Worm (Caenorhabditis elegans) whole organism, young adult: ENCODE data around the gene tbc-3.
"Not testable (repeated sequence)": the region's sequence is repeated elsewhere in the genome, so short reads cannot be mapped to it uniquely, and the experiment has no call there.

Source experiments
- B0336.3 ChIP-seq: fragments of 200-800 bp; sonication (Bioruptor generic); IDR thresholded peaks from 2 replicates; pipeline ENCODE4 v1.3.6; 2022; ENCODE audit warnings: missing genetic modification characterization, missing compliant biosample characterization
- C06A6.2 ChIP-seq: fragments of 200-800 bp; sonication (Bioruptor generic); conservative IDR thresholded peaks from 2 replicates; pipeline ENCODE4 v1.3.6; 2022; ENCODE audit warnings: missing genetic modification characterization, missing compliant biosample characterization
- ama-1 ChIP-seq, 3 experiments: fragments of 150-350 bp in 1 of 3; sonication (generic microtip) in 2 of 3; optimal IDR thresholded peaks; 2 replicates each; lab custom pipeline; 2014 to 2018; ENCODE audit warnings: missing biosample characterization in 2 of 3, missing genetic modification characterization in 2 of 3, missing genetic modification reagents in 2 of 3
- ceh-100 ChIP-seq: fragments of 200-800 bp; sonication (Bioruptor generic); IDR thresholded peaks from 2 replicates; pipeline ENCODE4 v1.3.6; 2022; ENCODE audit warnings: missing genetic modification reagents, missing genetic modification characterization, missing compliant biosample characterization
- die-1 ChIP-seq: sonication (generic microtip); optimal IDR thresholded peaks from 2 replicates; lab custom pipeline; 2016; ENCODE audit warnings: missing genotype, mild to moderate bottlenecking, missing genetic modification characterization, missing compliant biosample characterization
- gei-17 ChIP-seq: fragments of 200-800 bp; sonication (Bioruptor generic); optimal IDR thresholded peaks from 2 replicates; lab custom pipeline; 2018; ENCODE audit warnings: mild to moderate bottlenecking, missing genetic modification characterization, missing compliant biosample characterization
- let-526 ChIP-seq: fragments of 200-800 bp; sonication (Bioruptor generic); IDR thresholded peaks from 2 replicates; pipeline ENCODE4 v1.3.6; 2022; ENCODE audit warnings: missing genetic modification reagents, missing genetic modification characterization, missing compliant biosample characterization
- nfya-1 ChIP-seq: sonication (generic microtip); optimal IDR thresholded peaks from 2 replicates; lab custom pipeline; 2017; ENCODE audit warnings: antibody characterized with exemption, missing compliant biosample characterization, missing genetic modification characterization, borderline replicate concordance; ENCODE audit not compliant: insufficient read depth
- nhr-90 ChIP-seq: sonication (generic microtip); optimal IDR thresholded peaks from 2 replicates; lab custom pipeline; 2016; ENCODE audit warnings: missing genotype, mild to moderate bottlenecking, missing genetic modification characterization, missing compliant biosample characterization
- snpc-4 ChIP-seq, 5 experiments: fragments of 150-350 bp in 1 of 5; sonication (generic microtip) in 4 of 5; optimal IDR thresholded peaks; 2 replicates each; lab custom pipeline; 2014 to 2018; ENCODE audit warnings: missing genetic modification characterization in 5 of 5, missing biosample characterization in 3 of 5, antibody characterized with exemption in 2 of 5, mild to moderate bottlenecking in 2 of 5, missing compliant biosample characterization in 2 of 5, missing genotype in 2 of 5, moderate library complexity in 2 of 5, missing genetic modification reagents in 1 of 5
- tlf-1 ChIP-seq: fragments of 200-800 bp; sonication (Bioruptor generic); optimal IDR thresholded peaks from 2 replicates; lab custom pipeline; 2018; ENCODE audit warnings: mild to moderate bottlenecking, missing genetic modification characterization, missing compliant biosample characterization

- TF ChIP-seq nfya-1; ceh-100; B0336.3 (GFP tag; lab: Robert Waterston, UW); snpc-4 (GFP tag; optimal IDR thresholded peaks at IDR 0.05; lab: Kevin White, UChicago); snpc-4 (tag; optimal IDR thresholded peaks at IDR 0.05; lab: Kevin White, UChicago); tlf-1 (GFP tag; lab: Kevin White, UChicago); ama-1 (optimal IDR thresholded peaks at IDR 0.05; lab: Kevin White, UChicago); ama-1 (GFP tag; optimal IDR thresholded peaks at IDR 0.05; lab: Kevin White, UChicago); nhr-90 (tag; lab: Kevin White, UChicago); gei-17 (GFP tag; lab: Kevin White, UChicago); C06A6.2 (GFP tag; lab: Robert Waterston, UW); die-1 (tag; lab: Kevin White, UChicago); let-526 (GFP tag; lab: Robert Waterston, UW): not testable (repeated sequence)
These were observed 5.2 kb upstream of the tbc-3 start, which contains the start of gene sss-1 for ce11 chrIV:9893649-9894048.
